Worm (Caenorhabditis elegans): ENCODE data around the gene F40G12.7.

ce11 chrV:14230788-14231583 lies 43.4 kb upstream of the F40G12.7 start:
- TF ChIP-seq pqm-1 (tag; optimal IDR thresholded peaks at IDR 0.05) (no peak), nhr-237 (tag; optimal IDR thresholded peaks at IDR 0.05) (no peak), mdl-1 (tag; optimal IDR thresholded peaks at IDR 0.05) (no peak), ceh-82 (tag; optimal IDR thresholded peaks at IDR 0.05) (no peak), jun-1 (tag; optimal IDR thresholded peaks at IDR 0.05) (no peak), nhr-25 (tag; optimal IDR thresholded peaks at IDR 0.05) (no peak), nhr-76 (tag; optimal IDR thresholded peaks at IDR 0.05) (no peak), skn-1 (tag; optimal IDR thresholded peaks at IDR 0.05) (no peak), unc-39 (tag; optimal IDR thresholded peaks at IDR 0.05) (no peak), mml-1 (tag; optimal IDR thresholded peaks at IDR 0.05) (no peak), aly-2 (tag; optimal IDR thresholded peaks at IDR 0.05) (no peak), nhr-77 (tag; optimal IDR thresholded peaks at IDR 0.05) (no peak), lsy-12 (tag; optimal IDR thresholded peaks at IDR 0.05) (no peak)

Data from whole organism, L3 larva.